Worm (Caenorhabditis elegans) whole organism, L4 larva: ENCODE results near the gene T23F2.2.

Experiments
- F10B5.3 ChIP-seq: sonication (generic microtip); optimal IDR thresholded peaks from 2 replicates; lab custom pipeline; 2016; ENCODE audit warnings: mild to moderate bottlenecking, missing genetic modification characterization, missing compliant biosample characterization
- F26F4.8 ChIP-seq: fragments of 200-800 bp; sonication (Bioruptor generic); conservative IDR thresholded peaks from 2 replicates; pipeline ENCODE4 v1.3.6; 2022; ENCODE audit warnings: missing genetic modification characterization, missing compliant biosample characterization
- T20F7.1 ChIP-seq: fragments of 200-800 bp; sonication (Bioruptor generic); optimal IDR thresholded peaks from 2 replicates; lab custom pipeline; 2018; ENCODE audit warnings: mild to moderate bottlenecking, missing genetic modification characterization, missing compliant biosample characterization
- Y105C5A.15 ChIP-seq: fragments of 200-800 bp; sonication (Bioruptor generic); IDR thresholded peaks from 2 replicates; pipeline ENCODE4 v1.3.6; 2022; ENCODE audit warnings: missing genetic modification characterization, missing compliant biosample characterization
- Y5F2A.4 ChIP-seq: fragments of 200-800 bp; sonication (Bioruptor generic); optimal IDR thresholded peaks from 2 replicates; lab custom pipeline; 2018; ENCODE audit warnings: mild to moderate bottlenecking, missing genetic modification characterization, missing compliant biosample characterization
- ZK337.2 ChIP-seq: fragments of 200-800 bp; sonication (Bioruptor generic); IDR thresholded peaks from 2 replicates; pipeline ENCODE4 v1.3.6; 2022; ENCODE audit warnings: missing genetic modification reagents, missing genetic modification characterization, missing compliant biosample characterization
- aha-1 ChIP-seq: fragments of 150-350 bp; peaks from one replicate; lab custom pipeline; 2014; ENCODE audit warnings: missing biosample characterization, missing genetic modification characterization
- aly-2 ChIP-seq: sonication (generic microtip); optimal IDR thresholded peaks from 2 replicates; lab custom pipeline; 2018; ENCODE audit warnings: missing biosample characterization, missing genetic modification characterization
- attf-4 ChIP-seq: sonication (generic microtip); optimal IDR thresholded peaks from 3 replicates; lab custom pipeline; 2017; ENCODE audit warnings: missing biosample characterization, missing genetic modification characterization
- ceh-20 ChIP-seq: fragments of 200-800 bp; sonication (Bioruptor generic); IDR thresholded peaks from 2 replicates; pipeline ENCODE4 v1.3.6; 2022; ENCODE audit warnings: missing genetic modification reagents, missing genetic modification characterization, missing compliant biosample characterization
- ctbp-1 ChIP-seq: fragments of 200-800 bp; sonication (Bioruptor generic); IDR thresholded peaks from 2 replicates; pipeline ENCODE4 v1.3.6; 2022; ENCODE audit warnings: missing genetic modification reagents, missing genetic modification characterization, missing compliant biosample characterization
- daf-16 ChIP-seq, 3 experiments: sonication (generic microtip); optimal IDR thresholded peaks; 2 replicates each; lab custom pipeline; 2016 to 2017; ENCODE audit warnings: missing genetic modification characterization in 3 of 3, missing genetic modification reagents in 3 of 3, mild to moderate bottlenecking in 2 of 3, missing compliant biosample characterization in 2 of 3, missing biosample characterization in 1 of 3, moderate library complexity in 1 of 3
- daf-8 ChIP-seq: fragments of 200-800 bp; sonication (Bioruptor generic); IDR thresholded peaks from 2 replicates; pipeline ENCODE4 v1.3.6; 2022; ENCODE audit warnings: missing genetic modification characterization, missing compliant biosample characterization
- dmd-8 ChIP-seq: fragments of 200-800 bp; sonication (Bioruptor generic); IDR thresholded peaks from 2 replicates; pipeline ENCODE4 v1.3.6; 2022; ENCODE audit warnings: missing genetic modification characterization, missing compliant biosample characterization
- duxl-1 ChIP-seq: sonication (generic microtip); optimal IDR thresholded peaks from 2 replicates; lab custom pipeline; 2016; ENCODE audit warnings: mild to moderate bottlenecking, missing genetic modification characterization, moderate library complexity, missing compliant biosample characterization; ENCODE audit not compliant: poor library complexity
- dve-1 ChIP-seq: sonication (generic microtip); optimal IDR thresholded peaks from 2 replicates; lab custom pipeline; 2017; ENCODE audit warnings: antibody characterized with exemption, mild to moderate bottlenecking, missing genetic modification characterization, missing compliant biosample characterization; ENCODE audit not compliant: insufficient read depth
- egl-43 ChIP-seq: fragments of 200-800 bp; sonication (Bioruptor generic); IDR thresholded peaks from 2 replicates; pipeline ENCODE4 v1.3.6; 2022; ENCODE audit warnings: missing genetic modification reagents, missing genetic modification characterization, missing compliant biosample characterization
- lim-7 ChIP-seq: fragments of 200-800 bp; sonication (Bioruptor generic); IDR thresholded peaks from 2 replicates; pipeline ENCODE4 v1.3.6; 2022; ENCODE audit warnings: missing genetic modification characterization, missing compliant biosample characterization
- lin-1 ChIP-seq: fragments of 200-800 bp; sonication (Bioruptor generic); IDR thresholded peaks from 2 replicates; pipeline ENCODE4 v1.3.6; 2022; ENCODE audit warnings: missing genetic modification reagents, missing genetic modification characterization, missing compliant biosample characterization
- lin-13 ChIP-seq: fragments of 150-350 bp; optimal IDR thresholded peaks from 2 replicates; lab custom pipeline; 2014; ENCODE audit warnings: missing biosample characterization, missing genetic modification reagents, missing genetic modification characterization
- lin-29 ChIP-seq: fragments of 200-800 bp; sonication (Bioruptor generic); IDR thresholded peaks from 2 replicates; pipeline ENCODE4 v1.3.6; 2022; ENCODE audit warnings: missing genetic modification reagents, missing genetic modification characterization, missing compliant biosample characterization
- madf-5 ChIP-seq, 2 experiments: fragments of 200-800 bp; sonication (Bioruptor generic); IDR thresholded peaks; 2 replicates each; pipeline ENCODE4 v1.3.6; 2022; ENCODE audit warnings: missing compliant biosample characterization in 2 of 2, missing genetic modification characterization in 2 of 2
- mdl-1 ChIP-seq, 2 experiments: fragments of 150-350 bp in 1 of 2; sonication (generic microtip) in 1 of 2; optimal IDR thresholded peaks; 2 replicates each; lab custom pipeline; 2014 to 2017; ENCODE audit warnings: missing biosample characterization in 2 of 2, missing genetic modification characterization in 2 of 2
- nhr-10 ChIP-seq: fragments of 150-350 bp; optimal IDR thresholded peaks from 2 replicates; lab custom pipeline; 2014; ENCODE audit warnings: missing biosample characterization, missing genetic modification characterization
- nhr-28 ChIP-seq: fragments of 150-350 bp; optimal IDR thresholded peaks from 2 replicates; lab custom pipeline; 2014; ENCODE audit warnings: missing biosample characterization, missing genetic modification characterization
- nhr-41 ChIP-seq: fragments of 200-800 bp; sonication (Bioruptor generic); IDR thresholded peaks from 2 replicates; pipeline ENCODE4 v1.3.6; 2022; ENCODE audit warnings: missing genetic modification reagents, missing genetic modification characterization, missing compliant biosample characterization
- nhr-42 ChIP-seq: fragments of 200-800 bp; sonication (Bioruptor generic); IDR thresholded peaks from 2 replicates; pipeline ENCODE4 v1.3.6; 2022; ENCODE audit warnings: missing genetic modification characterization, missing compliant biosample characterization
- nhr-77 ChIP-seq: fragments of 150-350 bp; optimal IDR thresholded peaks from 2 replicates; lab custom pipeline; 2014; ENCODE audit warnings: missing biosample characterization, missing genetic modification characterization
- pha-4 ChIP-seq, 2 experiments: fragments of 150-350 bp in 1 of 2; fragments of 200-800 bp in 1 of 2; sonication (Bioruptor generic) in 1 of 2; IDR thresholded peaks in 1 of 2; optimal IDR thresholded peaks in 1 of 2; 2 replicates each; pipeline versions ENCODE4 v1.3.6 to Lab custom; 2014 to 2022; ENCODE audit warnings: missing genetic modification characterization in 2 of 2, missing genetic modification reagents in 2 of 2, missing biosample characterization in 1 of 2, missing compliant biosample characterization in 1 of 2
- pqm-1 ChIP-seq: sonication (generic microtip); optimal IDR thresholded peaks from 2 replicates; lab custom pipeline; 2017; ENCODE audit warnings: missing biosample characterization, missing genetic modification characterization
- set-16 ChIP-seq: fragments of 200-800 bp; sonication (Bioruptor generic); IDR thresholded peaks from 2 replicates; pipeline ENCODE4 v1.3.6; 2022; ENCODE audit warnings: missing genetic modification reagents, missing genetic modification characterization, missing compliant biosample characterization
- snpc-1.2 ChIP-seq: fragments of 200-800 bp; sonication (Bioruptor generic); IDR thresholded peaks from 2 replicates; pipeline ENCODE4 v1.3.6; 2022; ENCODE audit warnings: missing genetic modification reagents, missing genetic modification characterization, missing compliant biosample characterization
- spr-1 ChIP-seq: sonication (generic microtip); optimal IDR thresholded peaks from 2 replicates; lab custom pipeline; 2016; ENCODE audit warnings: mild to moderate bottlenecking, missing genetic modification characterization, missing compliant biosample characterization
- tag-97 ChIP-seq: fragments of 200-800 bp; sonication (Bioruptor generic); IDR thresholded peaks from 2 replicates; pipeline ENCODE4 v1.3.6; 2022; ENCODE audit warnings: missing genetic modification characterization, missing compliant biosample characterization
- unc-130 ChIP-seq: sonication (generic microtip); optimal IDR thresholded peaks from 2 replicates; lab custom pipeline; 2016; ENCODE audit warnings: missing genetic modification reagents, missing genetic modification characterization, missing compliant biosample characterization
- unc-39 ChIP-seq: sonication (generic microtip); optimal IDR thresholded peaks from 2 replicates; lab custom pipeline; 2017; ENCODE audit warnings: missing biosample characterization, missing genetic modification characterization
- unc-62 ChIP-seq, 3 experiments: fragments of 150-350 bp in 1 of 3; sonication (generic microtip); optimal IDR thresholded peaks in 2 of 3; peaks in 1 of 3; 1 replicate in 1 of 3; 2 replicates in 2 of 3; lab custom pipeline; 2014 to 2017; ENCODE audit warnings: missing biosample characterization in 3 of 3, missing genetic modification characterization in 3 of 3, missing genetic modification reagents in 3 of 3, missing genotype in 1 of 3
- vab-7 ChIP-seq: fragments of 200-800 bp; sonication (Bioruptor generic); IDR thresholded peaks from 2 replicates; pipeline ENCODE4 v1.3.6; 2022; ENCODE audit warnings: missing genetic modification reagents, missing genetic modification characterization, missing compliant biosample characterization
- zag-1 ChIP-seq: fragments of 150-350 bp; optimal IDR thresholded peaks from 2 replicates; lab custom pipeline; 2014; ENCODE audit warnings: missing biosample characterization, missing genetic modification characterization
- zfp-3 ChIP-seq: fragments of 200-800 bp; sonication (Bioruptor generic); conservative IDR thresholded peaks from 2 replicates; pipeline ENCODE4 v1.3.6; 2022; ENCODE audit warnings: missing genetic modification reagents, missing genetic modification characterization, missing compliant biosample characterization
- zip-11 ChIP-seq: fragments of 200-800 bp; sonication (Bioruptor generic); IDR thresholded peaks from 2 replicates; pipeline ENCODE4 v1.3.6; 2022; ENCODE audit warnings: missing genetic modification characterization, missing compliant biosample characterization
- ztf-7 ChIP-seq: fragments of 150-350 bp; optimal IDR thresholded peaks from 2 replicates; lab custom pipeline; 2014; ENCODE audit warnings: missing biosample characterization, missing genetic modification characterization

The T23F2.2 gene

DNA sequence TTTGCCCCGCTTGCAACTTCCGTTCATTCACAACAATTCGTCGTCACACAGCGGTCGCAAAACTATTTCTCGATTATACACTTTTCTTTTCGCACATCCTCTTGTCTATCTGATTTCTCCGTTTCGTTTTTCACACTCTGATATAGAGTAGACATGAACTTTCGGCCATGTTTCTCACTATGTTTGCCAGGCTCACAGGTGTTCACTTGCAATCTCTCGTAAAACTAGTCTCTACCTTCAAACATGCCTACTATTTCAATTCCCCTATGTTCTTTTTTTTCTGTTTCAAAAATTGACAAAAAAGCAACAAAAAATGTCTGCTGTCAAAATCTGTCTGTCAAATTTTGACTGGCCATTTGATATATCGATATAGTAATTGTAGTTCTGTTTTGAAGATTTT lies 47.9 kb downstream of the T23F2.2 start:
- TF ChIP-seq aha-1 (tag; lab: Kevin White, UChicago) (peak; percentile 93), nhr-41 (GFP tag; lab: Robert Waterston, UW) (no peak)

- TF ChIP-seq zfp-3 (GFP tag; lab: Robert Waterston, UW), result no peak
- peak in 1 of 2 experiments; percentile 97 for TF ChIP-seq unc-62 (GFP tag; optimal IDR thresholded peaks at IDR 0.05 in 1 of 2; lab: Kevin White, UChicago)
- TF ChIP-seq unc-62 (tag; optimal IDR thresholded peaks at IDR 0.05; lab: Kevin White, UChicago), result no peak
- TF ChIP-seq madf-5 (GFP tag; IDR thresholded peaks at IDR 0.05; lab: Robert Waterston, UW), result no peak
- no peak for TF ChIP-seq daf-16 (GFP tag; optimal IDR thresholded peaks at IDR 0.05; lab: Kevin White, UChicago)
- TF ChIP-seq daf-16 (tag; optimal IDR thresholded peaks at IDR 0.05; lab: Kevin White, UChicago), result peak; percentile 8
These were observed 49.9 kb downstream of the T23F2.2 start for ce11 chrX:5455107-5455506.

- TF ChIP-seq unc-62 (GFP tag; optimal IDR thresholded peaks at IDR 0.05 in 1 of 2; lab: Kevin White, UChicago) (peak in 1 of 2 experiments; percentile 92), unc-62 (tag; optimal IDR thresholded peaks at IDR 0.05; lab: Kevin White, UChicago) (no peak), set-16 (GFP tag; lab: Robert Waterston, UW) (no peak), nhr-10 (no peak)
These were observed 53.3 kb downstream of the T23F2.2 start for ce11 chrX:5451706-5452105.

- no peak for TF ChIP-seq daf-8 (GFP tag; lab: Robert Waterston, UW)
- peak; percentile 54 for TF ChIP-seq dve-1 (tag; lab: Kevin White, UChicago)
- peak in 1 of 2 experiments; percentile 64 for TF ChIP-seq unc-62 (GFP tag; optimal IDR thresholded peaks at IDR 0.05 in 1 of 2; lab: Kevin White, UChicago)
- TF ChIP-seq unc-62 (tag; optimal IDR thresholded peaks at IDR 0.05; lab: Kevin White, UChicago), result no peak
- no peak for TF ChIP-seq egl-43
- TF ChIP-seq tag-97 (GFP tag; lab: Robert Waterston, UW), result no peak
- no peak for TF ChIP-seq ZK337.2 (GFP tag; lab: Robert Waterston, UW)
- no peak for TF ChIP-seq mdl-1 (tag; optimal IDR thresholded peaks at IDR 0.05; lab: Kevin White, UChicago)
- 0 out of 4 replicates have a peak, but pooled peaks of 1 of the 2 experiments have one; percentile 33 for TF ChIP-seq madf-5 (GFP tag; IDR thresholded peaks at IDR 0.05; lab: Robert Waterston, UW)
- TF ChIP-seq pha-4 (GFP tag; IDR thresholded peaks at IDR 0.05; lab: Robert Waterston, UW), result peak; percentile 68; the same call in 1 of the 2 replicates
- TF ChIP-seq pha-4 (tag; optimal IDR thresholded peaks at IDR 0.05; lab: Kevin White, UChicago), result no peak
- TF ChIP-seq lin-1 (GFP tag; lab: Robert Waterston, UW), result no peak
- peak; percentile 29 for TF ChIP-seq unc-130 (GFP tag; lab: Kevin White, UChicago)
- TF ChIP-seq nhr-77 (tag; lab: Kevin White, UChicago), result no peak
- TF ChIP-seq ctbp-1 (GFP tag; lab: Robert Waterston, UW), result no peak
- no peak for TF ChIP-seq attf-4 (tag; lab: Kevin White, UChicago)
- no peak for TF ChIP-seq F10B5.3 (tag; lab: Kevin White, UChicago)
- TF ChIP-seq aly-2, result no peak
- TF ChIP-seq pqm-1 (tag; lab: Kevin White, UChicago), result no peak
- no peak for TF ChIP-seq ztf-7 (tag; lab: Kevin White, UChicago)
- peak; percentile 18 for TF ChIP-seq T20F7.1 (GFP tag; lab: Kevin White, UChicago)
- no peak for TF ChIP-seq lin-29 (GFP tag; lab: Robert Waterston, UW)
- peak; percentile 11 for TF ChIP-seq duxl-1 (tag; lab: Kevin White, UChicago)
- peak; percentile 6 for TF ChIP-seq aha-1 (tag; lab: Kevin White, UChicago)
- TF ChIP-seq Y105C5A.15, result no peak
- no peak for TF ChIP-seq spr-1
- TF ChIP-seq Y5F2A.4 (GFP tag; lab: Kevin White, UChicago), result no peak
- TF ChIP-seq zag-1 (tag; lab: Kevin White, UChicago), result no peak
- TF ChIP-seq vab-7, result peak; percentile 57; the same call in 1 of the 2 replicates
- TF ChIP-seq lim-7 (GFP tag; lab: Robert Waterston, UW), result peak; percentile 84
- no peak for TF ChIP-seq nhr-42
- TF ChIP-seq snpc-1.2 (GFP tag; lab: Robert Waterston, UW), result peak; percentile 84
- TF ChIP-seq F26F4.8 (GFP tag; lab: Robert Waterston, UW), result no peak
- no peak for TF ChIP-seq nhr-28 (tag; lab: Kevin White, UChicago)
- no peak for TF ChIP-seq zip-11 (GFP tag; lab: Robert Waterston, UW)
- no peak for TF ChIP-seq ceh-20 (GFP tag; lab: Robert Waterston, UW)
- TF ChIP-seq unc-39 (tag; lab: Kevin White, UChicago), result no peak
- no peak for TF ChIP-seq dmd-8 (GFP tag; lab: Robert Waterston, UW)
- TF ChIP-seq lin-13 (GFP tag; lab: Kevin White, UChicago), result no peak
These were observed 54.1 kb downstream of the T23F2.2 start, which contains the start of gene C25F6.6 for ce11 chrX:5450773-5451447. Gene C25F6.6 (minus strand): TSS chrX:5450823.
